Fruit fly (Drosophila melanogaster) whole organism, embryonic: ENCODE measurements around the gene pont.

Experiments used
- Ada2b ChIP-seq: fragments of 200-800 bp; sonication (Bioruptor generic); IDR thresholded peaks from 2 replicates; pipeline ENCODE4 v1.3.6; 2022; ENCODE audit warnings: missing biosample characterization, missing genetic modification characterization
- Aef1 ChIP-seq: fragments of 200-800 bp; sonication (Bioruptor generic); IDR thresholded peaks from 3 replicates; pipeline ENCODE4 v1.3.6; 2022; ENCODE audit warnings: missing biosample characterization, missing genetic modification characterization
- Awh ChIP-seq: fragments of 200-800 bp; sonication (Bioruptor generic); IDR thresholded peaks from 2 replicates; pipeline ENCODE4, ENCODE4 v1.3.6; 2022; ENCODE audit warnings: missing biosample characterization, missing genetic modification characterization
- C15 ChIP-seq: fragments of 200-800 bp; sonication (Bioruptor generic); IDR thresholded peaks from 3 replicates; pipeline ENCODE4 v1.3.6; 2022; ENCODE audit warnings: missing biosample characterization, missing genetic modification characterization
- CG10462 ChIP-seq: fragments of 200-800 bp; sonication (Bioruptor generic); optimal IDR thresholded peaks from 2 replicates; lab custom pipeline; 2016; ENCODE audit warnings: missing biosample characterization, missing genetic modification characterization
- CG10543 ChIP-seq: fragments of 200-800 bp; sonication (Bioruptor generic); optimal IDR thresholded peaks from 3 replicates; lab custom pipeline; 2017; ENCODE audit warnings: missing biosample characterization, mild to moderate bottlenecking, missing genetic modification characterization, moderate library complexity
- CG11398 ChIP-seq: fragments of 200-800 bp; sonication (Bioruptor generic); optimal IDR thresholded peaks from 2 replicates; lab custom pipeline; 2016; ENCODE audit warnings: missing biosample characterization, missing genetic modification characterization
- CG15479 ChIP-seq: fragments of 200-800 bp; sonication (Bioruptor generic); optimal IDR thresholded peaks from 3 replicates; lab custom pipeline; 2019; ENCODE audit warnings: missing biosample characterization, mild to moderate bottlenecking, missing genetic modification characterization, moderate library complexity
- CG17829 ChIP-seq: fragments of 200-800 bp; optimal IDR thresholded peaks from 2 replicates; lab custom pipeline; 2019; ENCODE audit warnings: missing biosample characterization, mild to moderate bottlenecking, missing genetic modification characterization, moderate library complexity
- CG18011 ChIP-seq: fragments of 200-800 bp; sonication (Bioruptor generic); optimal IDR thresholded peaks from 2 replicates; lab custom pipeline; 2017; ENCODE audit warnings: missing biosample characterization, missing genetic modification characterization, mild to moderate bottlenecking, moderate library complexity, missing genotype
- CG2129 ChIP-seq: fragments of 200-800 bp; sonication (Bioruptor generic); IDR thresholded peaks from 2 replicates; pipeline ENCODE4 v1.3.6; 2022; ENCODE audit warnings: missing biosample characterization, missing genetic modification characterization; ENCODE audit not compliant: partially characterized antibody
- CG30020 ChIP-seq: fragments of 200-800 bp; optimal IDR thresholded peaks from 2 replicates; lab custom pipeline; 2019; ENCODE audit warnings: missing biosample characterization, mild to moderate bottlenecking, missing genetic modification characterization, moderate library complexity
- CG34376 ChIP-seq: fragments of 200-800 bp; sonication (Bioruptor generic); optimal IDR thresholded peaks from 2 replicates; lab custom pipeline; 2018; ENCODE audit warnings: missing biosample characterization, mild to moderate bottlenecking, missing genetic modification characterization
- CG6765 ChIP-seq: fragments of 200-800 bp; sonication (Bioruptor generic); optimal IDR thresholded peaks from 3 replicates; lab custom pipeline; 2017; ENCODE audit warnings: missing biosample characterization, mild to moderate bottlenecking, missing genetic modification characterization
- CG7357 ChIP-seq: fragments of 200-800 bp; sonication (Bioruptor generic); IDR thresholded peaks from 3 replicates; pipeline ENCODE4 v1.3.6; 2022; ENCODE audit warnings: missing biosample characterization, missing genetic modification characterization
- CG7963 ChIP-seq: fragments of 200-800 bp; sonication (Bioruptor generic); IDR thresholded peaks from 3 replicates; pipeline ENCODE4 v1.3.6; 2022; ENCODE audit warnings: missing biosample characterization, missing genetic modification characterization; ENCODE audit not compliant: partially characterized antibody
- CG8924 ChIP-seq: fragments of 200-800 bp; optimal IDR thresholded peaks from 3 replicates; lab custom pipeline; 2019; ENCODE audit warnings: missing biosample characterization, mild to moderate bottlenecking, missing genetic modification characterization, moderate library complexity
- CG9437 ChIP-seq: fragments of 200-800 bp; sonication (Bioruptor generic); optimal IDR thresholded peaks from 2 replicates; lab custom pipeline; 2018; ENCODE audit warnings: missing biosample characterization, mild to moderate bottlenecking, missing genetic modification characterization
- CG9609 ChIP-seq: fragments of 200-800 bp; sonication (Bioruptor generic); optimal IDR thresholded peaks from 3 replicates; lab custom pipeline; 2016; ENCODE audit warnings: missing biosample characterization, missing genetic modification characterization
- CG9727 ChIP-seq: fragments of 200-800 bp; sonication (Bioruptor generic); optimal IDR thresholded peaks from 3 replicates; lab custom pipeline; 2017; ENCODE audit warnings: missing biosample characterization, mild to moderate bottlenecking, missing genetic modification characterization
- Drgx ChIP-seq: fragments of 200-800 bp; sonication (Bioruptor generic); IDR thresholded peaks from 2 replicates; pipeline ENCODE4 v1.3.6; 2022; ENCODE audit warnings: missing biosample characterization, missing genetic modification characterization
- E2f2 ChIP-seq: fragments of 200-800 bp; sonication (Bioruptor generic); IDR thresholded peaks from 2 replicates; pipeline ENCODE4 v1.3.6; 2022; ENCODE audit warnings: missing biosample characterization, missing genetic modification characterization
- Fer2 ChIP-seq: fragments of 200-800 bp; sonication (Bioruptor generic); optimal IDR thresholded peaks from 2 replicates; lab custom pipeline; 2018; ENCODE audit warnings: missing biosample characterization, mild to moderate bottlenecking, missing genetic modification characterization, moderate library complexity
- Med ChIP-seq: fragments of 200-800 bp; sonication (Bioruptor generic); peaks from one replicate; lab custom pipeline; 2016; ENCODE audit warnings: missing biosample characterization, missing genetic modification characterization, mild to moderate bottlenecking, inconsistent platforms, moderate library complexity
- NFAT ChIP-seq: fragments of 200-800 bp; sonication (Bioruptor generic); IDR thresholded peaks from 2 replicates; pipeline ENCODE4 v1.3.6; 2022; ENCODE audit warnings: missing biosample characterization, missing genetic modification characterization
- Optix ChIP-seq: fragments of 200-800 bp; sonication (Bioruptor generic); IDR thresholded peaks from 3 replicates; pipeline ENCODE4 v1.3.6; 2022; ENCODE audit warnings: missing biosample characterization, missing genetic modification characterization
- Spps ChIP-seq: fragments of 200-800 bp; sonication (Bioruptor generic); optimal IDR thresholded peaks from 2 replicates; lab custom pipeline; 2018; ENCODE audit warnings: missing biosample characterization, mild to moderate bottlenecking, missing genetic modification characterization
- Trl ChIP-seq, 3 experiments: fragments of >200 bp in 2 of 3; fragments of 200-800 bp in 1 of 3; sonication (Bioruptor generic) in 1 of 3; optimal IDR thresholded peaks; 2 replicates in 1 of 3; 3 replicates in 2 of 3; lab custom pipeline; 2016 to 2017; ENCODE audit warnings: missing biosample characterization in 1 of 3, missing genetic modification characterization in 1 of 3
- bigmax ChIP-seq: fragments of 200-800 bp; sonication (Bioruptor generic); optimal IDR thresholded peaks from 2 replicates; lab custom pipeline; 2018; ENCODE audit warnings: missing biosample characterization, mild to moderate bottlenecking, missing genetic modification characterization
- cato ChIP-seq: fragments of 200-800 bp; sonication (Bioruptor generic); optimal IDR thresholded peaks from 2 replicates; lab custom pipeline; 2016; ENCODE audit warnings: missing biosample characterization, missing genetic modification characterization, borderline replicate concordance
- crp ChIP-seq, 2 experiments: fragments of 200-800 bp; sonication (Bioruptor generic); optimal IDR thresholded peaks; 2 replicates in 1 of 2; 3 replicates in 1 of 2; lab custom pipeline; 2017; ENCODE audit warnings: missing biosample characterization in 2 of 2, missing genetic modification characterization in 2 of 2, mild to moderate bottlenecking in 1 of 2, moderate library complexity in 1 of 2
- dmrt11E ChIP-seq: fragments of 200-800 bp; sonication (Bioruptor generic); optimal IDR thresholded peaks from 3 replicates; lab custom pipeline; 2018; ENCODE audit warnings: missing biosample characterization, mild to moderate bottlenecking, missing genetic modification characterization, moderate library complexity
- fd64A ChIP-seq: fragments of 200-800 bp; sonication (Bioruptor generic); optimal IDR thresholded peaks from 3 replicates; lab custom pipeline; 2018; ENCODE audit warnings: missing biosample characterization, mild to moderate bottlenecking, missing genetic modification characterization
- gcm ChIP-seq: fragments of 200-800 bp; sonication (Bioruptor generic); optimal IDR thresholded peaks from 2 replicates; lab custom pipeline; 2019; ENCODE audit warnings: missing biosample characterization, mild to moderate bottlenecking, missing genetic modification characterization, moderate library complexity
- hb ChIP-seq: fragments of 200-800 bp; sonication (Bioruptor generic); IDR thresholded peaks from 3 replicates; pipeline ENCODE4 v1.3.6; 2022; ENCODE audit warnings: missing biosample characterization, missing genetic modification characterization; ENCODE audit not compliant: partially characterized antibody
- hkb ChIP-seq, 2 experiments: fragments of 200-800 bp in 1 of 2; fragments of >200 bp in 1 of 2; sonication (Bioruptor generic) in 1 of 2; IDR thresholded peaks in 1 of 2; optimal IDR thresholded peaks in 1 of 2; 2 replicates each; pipeline versions ENCODE4 v1.3.6 to Lab custom; 2017 to 2022; ENCODE audit warnings: missing biosample characterization in 1 of 2, missing genetic modification characterization in 1 of 2
- ind ChIP-seq: fragments of 200-800 bp; sonication (Bioruptor generic); optimal IDR thresholded peaks from 3 replicates; lab custom pipeline; 2016; ENCODE audit warnings: missing biosample characterization, missing genetic modification characterization
- kah ChIP-seq: fragments of 200-800 bp; sonication (Bioruptor generic); optimal IDR thresholded peaks from 2 replicates; lab custom pipeline; 2018; ENCODE audit warnings: missing biosample characterization, mild to moderate bottlenecking, missing genetic modification characterization
- nau ChIP-seq: fragments of 200-800 bp; sonication (Bioruptor generic); optimal IDR thresholded peaks from 3 replicates; lab custom pipeline; 2017; ENCODE audit warnings: missing biosample characterization, mild to moderate bottlenecking, missing genetic modification characterization, missing genetic modification reagents
- org-1 ChIP-seq: fragments of 200-800 bp; sonication (Bioruptor generic); optimal IDR thresholded peaks from 2 replicates; lab custom pipeline; 2017; ENCODE audit warnings: missing biosample characterization, missing genetic modification characterization
- phol ChIP-seq: fragments of 200-800 bp; sonication (Bioruptor generic); optimal IDR thresholded peaks from 3 replicates; lab custom pipeline; 2018; ENCODE audit warnings: missing biosample characterization, mild to moderate bottlenecking, missing genetic modification characterization, moderate library complexity
- pros ChIP-seq: fragments of 200-800 bp; sonication (Bioruptor generic); optimal IDR thresholded peaks from 3 replicates; lab custom pipeline; 2019; ENCODE audit warnings: missing biosample characterization, mild to moderate bottlenecking, missing genetic modification characterization, moderate library complexity
- ro ChIP-seq: fragments of 200-800 bp; sonication (Bioruptor generic); IDR thresholded peaks from 2 replicates; pipeline ENCODE4 v1.3.6; 2022; ENCODE audit warnings: missing biosample characterization, missing genetic modification characterization
- scrt ChIP-seq: fragments of 200-800 bp; sonication (Bioruptor generic); optimal IDR thresholded peaks from 2 replicates; lab custom pipeline; 2018; ENCODE audit warnings: missing biosample characterization, mild to moderate bottlenecking, missing genetic modification characterization, moderate library complexity
- sens ChIP-seq: fragments of 200-800 bp; sonication (Bioruptor generic); peaks from one replicate; lab custom pipeline; 2016; ENCODE audit warnings: missing biosample characterization, missing genetic modification characterization
- seq ChIP-seq: fragments of 200-800 bp; sonication (Bioruptor generic); IDR thresholded peaks from 2 replicates; pipeline ENCODE4 v1.3.6; 2022; ENCODE audit warnings: missing biosample characterization, missing genetic modification characterization
- twi ChIP-seq: fragments of 200-800 bp; optimal IDR thresholded peaks from 2 replicates; lab custom pipeline; 2019; ENCODE audit warnings: missing biosample characterization, mild to moderate bottlenecking, missing genetic modification characterization, moderate library complexity
- vvl ChIP-seq: fragments of 200-800 bp; sonication (Bioruptor generic); IDR thresholded peaks from 2 replicates; pipeline ENCODE4 v1.3.6; 2022; ENCODE audit warnings: missing biosample characterization, missing genetic modification characterization

pont gene

dm6 chr3R:10266624-10267492, 4.9 kb downstream of the pont start (continued):
- TF ChIP-seq ro (no peak), Ada2b (GFP tag; lab: Robert Waterston, UW) (no peak), sens (GFP tag; lab: Kevin White, UChicago) (peak; percentile 77), ind (GFP tag; lab: Kevin White, UChicago) (peak; percentile 23), Awh (GFP tag; lab: Robert Waterston, UW) (no peak), gcm (GFP tag; lab: Kevin White, UChicago) (no peak), hb (GFP tag; lab: Robert Waterston, UW) (no peak), scrt (no peak), hkb (optimal IDR thresholded peaks at IDR 0.05; lab: Kevin White, UChicago) (no peak), hkb (GFP tag; IDR thresholded peaks at IDR 0.05; lab: Robert Waterston, UW) (no peak), bigmax (GFP tag; lab: Kevin White, UChicago) (no peak), CG10462 (GFP tag; lab: Kevin White, UChicago) (no peak), Trl (optimal IDR thresholded peaks at IDR 0.05; lab: Kevin White, UChicago) (peak; percentile 41 to 53), Trl (GFP tag; optimal IDR thresholded peaks at IDR 0.05; lab: Kevin White, UChicago) (no peak), CG6765 (GFP tag; lab: Kevin White, UChicago) (no peak), dmrt11E (no peak), Fer2 (no peak), CG10543 (GFP tag; lab: Kevin White, UChicago) (no peak), pros (GFP tag; lab: Kevin White, UChicago) (peak; percentile 11), fd64A (GFP tag; lab: Kevin White, UChicago) (no peak), CG34376 (GFP tag; lab: Kevin White, UChicago) (no peak), CG9727 (GFP tag; lab: Kevin White, UChicago) (no peak), CG2129 (GFP tag; lab: Robert Waterston, UW) (no peak), CG11398 (GFP tag; lab: Kevin White, UChicago) (no peak), CG7963 (GFP tag; lab: Robert Waterston, UW) (no peak), Optix (GFP tag; lab: Robert Waterston, UW) (no peak), CG7357 (GFP tag; lab: Robert Waterston, UW) (0 out of 3 replicates have a peak, but pooled peaks have one; percentile 28), twi (tag; lab: Kevin White, UChicago) (no peak), CG8924 (tag; lab: Kevin White, UChicago) (no peak), CG9437 (GFP tag; lab: Kevin White, UChicago) (no peak), Drgx (GFP tag; lab: Robert Waterston, UW) (peak; percentile 50), Spps (no peak), Aef1 (no peak), CG9609 (GFP tag; lab: Kevin White, UChicago) (no peak), vvl (GFP tag; lab: Robert Waterston, UW) (no peak), C15 (GFP tag; lab: Robert Waterston, UW) (no peak), CG15479 (GFP tag; lab: Kevin White, UChicago) (no peak), NFAT (no peak), CG18011 (GFP tag; lab: Kevin White, UChicago) (no peak), cato (no peak), E2f2 (GFP tag; lab: Robert Waterston, UW) (no peak), phol (tag; lab: Kevin White, UChicago) (peak; percentile 6), Med (GFP tag; lab: Kevin White, UChicago) (peak; percentile 67), org-1 (GFP tag; lab: Kevin White, UChicago) (no peak), seq (GFP tag; lab: Robert Waterston, UW) (no peak), kah (GFP tag; lab: Kevin White, UChicago) (no peak), nau (peak; percentile 61), crp (GFP tag; optimal IDR thresholded peaks at IDR 0.05; lab: Kevin White, UChicago) (peak in 1 of 2 experiments; percentile 38), CG30020 (tag; lab: Kevin White, UChicago) (no peak), CG17829 (no peak)
